Worm (Caenorhabditis elegans): ENCODE measurements around the gene T25B6.5.

T25B6.5 gene

ce11 chrX:8971461-8971860, 50.1 kb downstream of the T25B6.5 start (continued):
- TF ChIP-seq madf-6 (GFP tag; IDR thresholded peaks at IDR 0.05) = no peak
- peak; percentile 86 for TF ChIP-seq pbrm-1 (GFP tag; IDR thresholded peaks at IDR 0.05)
- TF ChIP-seq aptf-3 (GFP tag; IDR thresholded peaks at IDR 0.05) = no peak
- TF ChIP-seq nhr-90 (tag; optimal IDR thresholded peaks at IDR 0.05) = peak; percentile 82
- no peak for TF ChIP-seq pha-4 (tag; optimal IDR thresholded peaks at IDR 0.05)
- no peak for TF ChIP-seq madf-8 (GFP tag; conservative IDR thresholded peaks at IDR 0.05)
- TF ChIP-seq C17E4.6 (GFP tag; IDR thresholded peaks at IDR 0.05) = no peak
- TF ChIP-seq lsl-1 (GFP tag; optimal IDR thresholded peaks at IDR 0.05) = no peak
- no peak for TF ChIP-seq ama-1 (optimal IDR thresholded peaks at IDR 0.05)
- peak; percentile 85 for TF ChIP-seq ama-1 (GFP tag; optimal IDR thresholded peaks at IDR 0.05)
- TF ChIP-seq F22D6.2 (tag; optimal IDR thresholded peaks at IDR 0.05) = no peak
- TF ChIP-seq egl-44 (GFP tag; IDR thresholded peaks at IDR 0.05) = no peak
- TF ChIP-seq nfya-2 (GFP tag; IDR thresholded peaks at IDR 0.05) = no peak
- TF ChIP-seq nhr-120 (GFP tag; IDR thresholded peaks at IDR 0.05) = no peak
- no peak for TF ChIP-seq ztf-3 (GFP tag; optimal IDR thresholded peaks at IDR 0.05)
- TF ChIP-seq nhr-80 (tag; optimal IDR thresholded peaks at IDR 0.05) = no peak
- TF ChIP-seq attf-5 (GFP tag; optimal IDR thresholded peaks at IDR 0.05) = peak; percentile 14
- peak; percentile 50 for TF ChIP-seq lin-40 (tag; optimal IDR thresholded peaks at IDR 0.05)
- no peak for TF ChIP-seq hmg-20 (GFP tag; IDR thresholded peaks at IDR 0.05)
- TF ChIP-seq unc-130 (GFP tag; optimal IDR thresholded peaks at IDR 0.05) = peak; percentile 32
- TF ChIP-seq ccch-3 (GFP tag; optimal IDR thresholded peaks at IDR 0.05) = no peak
- TF ChIP-seq K12H6.12 (tag; optimal IDR thresholded peaks at IDR 0.05) = no peak
- no peak for TF ChIP-seq F52B5.7 (tag; optimal IDR thresholded peaks at IDR 0.05)
- peak; percentile 73 for TF ChIP-seq T07F8.4 (tag; optimal IDR thresholded peaks at IDR 0.05)
- TF ChIP-seq hrde-1 (tag; optimal IDR thresholded peaks at IDR 0.05; ENCODE audit: borderline replicate concordance) = peak; percentile 65
- TF ChIP-seq lin-54 (GFP tag; optimal IDR thresholded peaks at IDR 0.05) = no peak
- TF ChIP-seq snpc-4 (GFP tag; optimal IDR thresholded peaks at IDR 0.05) = no peak
- TF ChIP-seq snpc-4 (tag; optimal IDR thresholded peaks at IDR 0.05) = peak in 2 of 4 experiments; percentile 35 to 66
- TF ChIP-seq F55B11.4 (tag; optimal IDR thresholded peaks at IDR 0.05; ENCODE audit: borderline replicate concordance, insufficient read depth) = no peak
- no peak for TF ChIP-seq sdz-38 (tag; optimal IDR thresholded peaks at IDR 0.05)
- TF ChIP-seq let-607 (tag; optimal IDR thresholded peaks at IDR 0.05) = peak in 1 of 2 experiments; percentile 53
- no peak for TF ChIP-seq egrh-3 (GFP tag; IDR thresholded peaks at IDR 0.05)
- peak; percentile 54 for TF ChIP-seq ztf-18 (tag; optimal IDR thresholded peaks at IDR 0.05)
- no peak for TF ChIP-seq nhr-27 (tag; optimal IDR thresholded peaks at IDR 0.05)
- 0 out of 2 replicates have a peak, but pooled peaks have one; percentile 13 for TF ChIP-seq ekl-4 (GFP tag; IDR thresholded peaks at IDR 0.05)
- TF ChIP-seq sea-2 (GFP tag; IDR thresholded peaks at IDR 0.05) = no peak
- no peak for TF ChIP-seq ceh-27 (GFP tag; optimal IDR thresholded peaks at IDR 0.05)
- no peak for TF ChIP-seq mcd-1 (GFP tag; IDR thresholded peaks at IDR 0.05)
- TF ChIP-seq lin-35 (GFP tag; optimal IDR thresholded peaks at IDR 0.05) = peak in 1 of 3 experiments; percentile 60
- TF ChIP-seq snpc-1.1 (tag; optimal IDR thresholded peaks at IDR 0.05; ENCODE audit: insufficient read depth) = peak; percentile 11
- peak; percentile 57 for TF ChIP-seq rcor-1 (GFP tag; IDR thresholded peaks at IDR 0.05)
- TF ChIP-seq nhr-179 (tag; optimal IDR thresholded peaks at IDR 0.05) = no peak
- TF ChIP-seq rpc-1 (optimal IDR thresholded peaks at IDR 0.05) = peak; percentile 96
- peak; percentile 95 for TF ChIP-seq rpc-1 (tag; optimal IDR thresholded peaks at IDR 0.05)
- TF ChIP-seq B0336.3 (GFP tag; IDR thresholded peaks at IDR 0.05) = no peak
- no peak for TF ChIP-seq lin-26 (GFP tag; IDR thresholded peaks at IDR 0.05)
- no peak for TF ChIP-seq ceh-91 (GFP tag; IDR thresholded peaks at IDR 0.05)
- TF ChIP-seq die-1 (tag; optimal IDR thresholded peaks at IDR 0.05) = peak; percentile 80
- no peak for TF ChIP-seq ceh-58 (GFP tag; IDR thresholded peaks at IDR 0.05)
- 0 out of 2 replicates have a peak, but pooled peaks have one; percentile 25 for TF ChIP-seq let-526 (GFP tag; IDR thresholded peaks at IDR 0.05)
